Worm (Caenorhabditis elegans) whole organism, midembryonic: ENCODE results near the gene B0495.7.

Experiments used
- T22C8.4 ChIP-seq: fragments of 200-800 bp; sonication (Bioruptor generic); IDR thresholded peaks from 2 replicates; pipeline ENCODE4 v1.3.6; 2022; ENCODE audit warnings: missing genetic modification characterization, missing compliant biosample characterization
- cog-1 ChIP-seq: sonication (generic microtip); optimal IDR thresholded peaks from 2 replicates; lab custom pipeline; 2016; ENCODE audit warnings: missing genetic modification characterization, missing compliant biosample characterization
- flt-1 ChIP-seq: fragments of 200-800 bp; sonication (Bioruptor generic); IDR thresholded peaks from 2 replicates; pipeline ENCODE4 v1.3.6; 2022; ENCODE audit warnings: missing genetic modification characterization, missing compliant biosample characterization
- klf-2 ChIP-seq: fragments of 200-800 bp; sonication (Bioruptor generic); conservative IDR thresholded peaks from 2 replicates; pipeline ENCODE4 v1.3.6; 2022; ENCODE audit warnings: missing genetic modification reagents, missing genetic modification characterization, missing compliant biosample characterization
- med-1 ChIP-seq: sonication (generic microtip); optimal IDR thresholded peaks from 2 replicates; lab custom pipeline; 2017; ENCODE audit warnings: missing genetic modification characterization, mild to moderate bottlenecking, missing compliant biosample characterization, antibody characterized with exemption, missing genetic modification reagents; ENCODE audit not compliant: insufficient read depth
- ref-1 ChIP-seq: fragments of 200-800 bp; sonication (Bioruptor generic); conservative IDR thresholded peaks from 2 replicates; pipeline ENCODE4 v1.3.6; 2022; ENCODE audit warnings: missing genetic modification reagents, missing genetic modification characterization, missing compliant biosample characterization
- tab-1 ChIP-seq: fragments of 200-800 bp; sonication (Bioruptor generic); IDR thresholded peaks from 2 replicates; pipeline ENCODE4 v1.3.6; 2022; ENCODE audit warnings: missing genetic modification characterization, missing compliant biosample characterization
- ztf-29 ChIP-seq: fragments of 200-800 bp; sonication (Bioruptor generic); IDR thresholded peaks from 2 replicates; pipeline ENCODE4 v1.3.6; 2022; ENCODE audit warnings: missing genetic modification reagents, missing genetic modification characterization, missing compliant biosample characterization

DNA sequence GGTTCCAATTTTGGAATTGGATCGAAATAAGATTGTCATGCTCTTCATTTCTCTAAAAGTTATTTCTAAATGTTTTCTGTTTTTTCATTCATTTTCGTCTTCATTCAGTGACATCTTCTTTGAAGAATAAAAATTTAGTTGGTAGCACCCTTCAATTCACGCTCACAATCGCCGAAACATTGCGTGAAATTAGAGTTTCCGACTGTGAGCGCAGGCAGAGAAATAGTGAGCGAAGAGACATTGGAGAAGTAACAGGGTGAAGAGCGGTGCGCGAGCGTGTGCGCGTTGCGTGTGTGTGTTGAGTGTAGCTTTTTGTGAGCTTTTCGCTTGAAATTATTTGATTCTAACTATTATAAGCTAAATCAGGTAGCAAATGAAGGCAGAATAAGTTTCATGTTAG, 35.6 kb downstream of the B0495.7 start:
- TF ChIP-seq flt-1 (GFP tag; lab: Robert Waterston, UW) (peak; percentile 54; the same call in 1 of the 2 replicates), ztf-29 (GFP tag; lab: Robert Waterston, UW) (no peak), med-1 (no peak), klf-2 (GFP tag; lab: Robert Waterston, UW) (no peak), ref-1 (GFP tag; lab: Robert Waterston, UW) (no peak), tab-1 (GFP tag; lab: Robert Waterston, UW) (0 out of 2 replicates have a peak, but pooled peaks have one; percentile 46), T22C8.4 (GFP tag; lab: Robert Waterston, UW) (no peak), cog-1 (tag; lab: Kevin White, UChicago) (no peak)
